Worm (Caenorhabditis elegans) whole organism, L1 larva: ENCODE data around the gene F09C8.1.

ENCODE experiments used
- C04F5.9 ChIP-seq: sonication (generic microtip); optimal IDR thresholded peaks from 2 replicates; lab custom pipeline; 2016; ENCODE audit warnings: missing genetic modification characterization, missing compliant biosample characterization
- C16A3.4 ChIP-seq: fragments of 150-350 bp; optimal IDR thresholded peaks from 2 replicates; lab custom pipeline; 2014; ENCODE audit warnings: missing biosample characterization, missing genetic modification characterization
- F16B12.6 ChIP-seq: fragments of 150-350 bp; optimal IDR thresholded peaks from 2 replicates; lab custom pipeline; 2014; ENCODE audit warnings: missing biosample characterization, missing genetic modification characterization
- Y116A8C.19 ChIP-seq: sonication (generic microtip); optimal IDR thresholded peaks from 2 replicates; lab custom pipeline; 2016; ENCODE audit warnings: missing compliant biosample characterization, missing genetic modification characterization, borderline replicate concordance
- aha-1 ChIP-seq: fragments of 150-350 bp; optimal IDR thresholded peaks from 2 replicates; lab custom pipeline; 2014; ENCODE audit warnings: missing biosample characterization, missing genetic modification characterization
- aly-2 ChIP-seq: fragments of 150-350 bp; optimal IDR thresholded peaks from 2 replicates; lab custom pipeline; 2014; ENCODE audit warnings: missing biosample characterization, missing genetic modification characterization
- ama-1 ChIP-seq: fragments of 150-350 bp; optimal IDR thresholded peaks from 2 replicates; lab custom pipeline; 2014
- blmp-1 ChIP-seq: fragments of 150-350 bp; optimal IDR thresholded peaks from 2 replicates; lab custom pipeline; 2014; ENCODE audit warnings: missing biosample characterization, missing genetic modification characterization
- ceh-63 ChIP-seq: fragments of 200-800 bp; sonication (Bioruptor generic); optimal IDR thresholded peaks from 2 replicates; lab custom pipeline; 2018; ENCODE audit warnings: mild to moderate bottlenecking, missing genetic modification characterization, missing compliant biosample characterization
- ceh-82 ChIP-seq, 3 experiments: fragments of 150-350 bp in 1 of 3; sonication (generic microtip) in 2 of 3; optimal IDR thresholded peaks; 2 replicates each; lab custom pipeline; 2014 to 2017; ENCODE audit warnings: missing biosample characterization in 3 of 3, missing genetic modification characterization in 3 of 3
- ceh-88 ChIP-seq: fragments of 200-800 bp; sonication (Bioruptor generic); IDR thresholded peaks from 2 replicates; pipeline ENCODE4 v1.3.6; 2022; ENCODE audit warnings: missing genetic modification characterization, missing compliant biosample characterization
- ces-1 ChIP-seq: fragments of 150-350 bp; optimal IDR thresholded peaks from 2 replicates; lab custom pipeline; 2014; ENCODE audit warnings: missing biosample characterization, missing genetic modification reagents, missing genetic modification characterization
- dpl-1 ChIP-seq, 3 experiments: fragments of 150-350 bp in 2 of 3; sonication (generic microtip) in 1 of 3; optimal IDR thresholded peaks; 2 replicates each; lab custom pipeline; 2014 to 2017; ENCODE audit warnings: missing biosample characterization in 3 of 3, missing genetic modification characterization in 3 of 3, missing genetic modification reagents in 3 of 3
- egl-27 ChIP-seq, 2 experiments: fragments of 150-350 bp in 1 of 2; sonication (generic microtip); optimal IDR thresholded peaks; 3 replicates each; lab custom pipeline; 2017 to 2018; ENCODE audit warnings: missing biosample characterization in 2 of 2, missing genetic modification characterization in 2 of 2, missing genetic modification reagents in 2 of 2
- elt-2 ChIP-seq: sonication (generic microtip); optimal IDR thresholded peaks from 2 replicates; lab custom pipeline; 2016; ENCODE audit warnings: missing genetic modification characterization, mild to moderate bottlenecking, inconsistent platforms, missing compliant biosample characterization, missing genetic modification reagents
- elt-3 ChIP-seq, 6 experiments: fragments of 150-350 bp in 1 of 6; sonication (generic microtip); optimal IDR thresholded peaks; 2 replicates each; lab custom pipeline; 2017 to 2018; ENCODE audit warnings: missing biosample characterization in 6 of 6, missing genetic modification characterization in 6 of 6, inconsistent platforms in 1 of 6
- ets-5 ChIP-seq: fragments of 200-800 bp; sonication (Bioruptor generic); IDR thresholded peaks from 2 replicates; pipeline ENCODE4 v1.3.6; 2022; ENCODE audit warnings: missing genetic modification characterization, missing compliant biosample characterization
- fos-1 ChIP-seq: fragments of 150-350 bp; optimal IDR thresholded peaks from 2 replicates; lab custom pipeline; 2014; ENCODE audit warnings: missing biosample characterization, missing genetic modification characterization
- grh-1 ChIP-seq: fragments of 200-800 bp; sonication (Bioruptor generic); IDR thresholded peaks from 2 replicates; pipeline ENCODE4 v1.3.6; 2022; ENCODE audit warnings: missing genetic modification reagents, missing genetic modification characterization, missing compliant biosample characterization
- hpl-2 ChIP-seq: fragments of 150-350 bp; optimal IDR thresholded peaks from 2 replicates; lab custom pipeline; 2014; ENCODE audit warnings: missing biosample characterization, missing genetic modification reagents, missing genetic modification characterization
- irx-1 ChIP-seq: sonication (generic microtip); optimal IDR thresholded peaks from 2 replicates; lab custom pipeline; 2016; ENCODE audit warnings: missing genetic modification characterization, missing compliant biosample characterization
- lin-13 ChIP-seq: fragments of 150-350 bp; optimal IDR thresholded peaks from 2 replicates; lab custom pipeline; 2014; ENCODE audit warnings: missing biosample characterization, missing genetic modification reagents, missing genetic modification characterization
- lin-14 ChIP-seq: fragments of 200-800 bp; sonication (Bioruptor generic); optimal IDR thresholded peaks from 2 replicates; lab custom pipeline; 2018; ENCODE audit warnings: mild to moderate bottlenecking, missing genetic modification characterization, moderate library complexity, missing compliant biosample characterization
- mef-2 ChIP-seq: fragments of 150-350 bp; optimal IDR thresholded peaks from 2 replicates; lab custom pipeline; 2014; ENCODE audit warnings: missing biosample characterization, missing genetic modification characterization
- mep-1 ChIP-seq: fragments of 150-350 bp; optimal IDR thresholded peaks from 2 replicates; lab custom pipeline; 2014; ENCODE audit warnings: missing biosample characterization, missing genetic modification characterization
- nhr-12 ChIP-seq: sonication (generic microtip); optimal IDR thresholded peaks from 2 replicates; lab custom pipeline; 2017; ENCODE audit warnings: missing biosample characterization, missing genetic modification characterization
- nhr-19 ChIP-seq: fragments of 200-800 bp; sonication (Bioruptor generic); conservative IDR thresholded peaks from 2 replicates; pipeline ENCODE4 v1.3.6; 2022; ENCODE audit warnings: missing genetic modification characterization, missing compliant biosample characterization
- nhr-20 ChIP-seq: sonication (generic microtip); optimal IDR thresholded peaks from 2 replicates; lab custom pipeline; 2016; ENCODE audit warnings: mild to moderate bottlenecking, missing genetic modification characterization, missing compliant biosample characterization
- nhr-237 ChIP-seq: fragments of 150-350 bp; optimal IDR thresholded peaks from 2 replicates; lab custom pipeline; 2014; ENCODE audit warnings: missing biosample characterization, missing genetic modification characterization
- nhr-28 ChIP-seq: fragments of 150-350 bp; optimal IDR thresholded peaks from 2 replicates; lab custom pipeline; 2014; ENCODE audit warnings: missing biosample characterization, missing genetic modification characterization
- nhr-71 ChIP-seq: sonication (generic microtip); optimal IDR thresholded peaks from 2 replicates; lab custom pipeline; 2016; ENCODE audit warnings: mild to moderate bottlenecking, missing genetic modification characterization, moderate library complexity, missing compliant biosample characterization
- nhr-76 ChIP-seq: sonication (generic microtip); optimal IDR thresholded peaks from 2 replicates; lab custom pipeline; 2017; ENCODE audit warnings: missing biosample characterization, missing genetic modification characterization
- nhr-90 ChIP-seq: sonication (generic microtip); optimal IDR thresholded peaks from 2 replicates; lab custom pipeline; 2016; ENCODE audit warnings: mild to moderate bottlenecking, missing genetic modification characterization, missing compliant biosample characterization; ENCODE audit not compliant: poor library complexity
- pax-3 ChIP-seq: fragments of 200-800 bp; sonication (Bioruptor generic); optimal IDR thresholded peaks from 2 replicates; lab custom pipeline; 2018; ENCODE audit warnings: mild to moderate bottlenecking, missing genetic modification characterization, moderate library complexity, missing compliant biosample characterization
- pqm-1 ChIP-seq: sonication (generic microtip); optimal IDR thresholded peaks from 3 replicates; lab custom pipeline; 2017; ENCODE audit warnings: missing biosample characterization, missing genetic modification characterization
- rnt-1 ChIP-seq: sonication (generic microtip); optimal IDR thresholded peaks from 2 replicates; lab custom pipeline; 2016; ENCODE audit warnings: mild to moderate bottlenecking, missing genetic modification characterization, moderate library complexity, missing compliant biosample characterization
- snu-23 ChIP-seq: sonication (generic microtip); optimal IDR thresholded peaks from 2 replicates; lab custom pipeline; 2016; ENCODE audit warnings: missing genetic modification characterization, missing compliant biosample characterization
- sox-4 ChIP-seq: sonication (generic microtip); optimal IDR thresholded peaks from 2 replicates; lab custom pipeline; 2016; ENCODE audit warnings: missing genetic modification characterization, missing compliant biosample characterization
- sptf-1 ChIP-seq: fragments of 150-350 bp; optimal IDR thresholded peaks from 2 replicates; lab custom pipeline; 2014; ENCODE audit warnings: missing biosample characterization, missing genetic modification characterization
- sup-37 ChIP-seq: fragments of 200-800 bp; sonication (Bioruptor generic); optimal IDR thresholded peaks from 2 replicates; lab custom pipeline; 2018; ENCODE audit warnings: mild to moderate bottlenecking, missing genetic modification characterization, missing compliant biosample characterization
- unc-86 ChIP-seq: sonication (generic microtip); optimal IDR thresholded peaks from 2 replicates; lab custom pipeline; 2016; ENCODE audit warnings: missing genetic modification characterization, missing compliant biosample characterization
- vab-15 ChIP-seq: sonication (generic microtip); optimal IDR thresholded peaks from 2 replicates; lab custom pipeline; 2017; ENCODE audit warnings: missing genotype, mild to moderate bottlenecking, missing genetic modification characterization, missing compliant biosample characterization
- zag-1 ChIP-seq: fragments of 150-350 bp; optimal IDR thresholded peaks from 2 replicates; lab custom pipeline; 2014; ENCODE audit warnings: missing biosample characterization, missing genetic modification characterization
- zip-4 ChIP-seq: fragments of 200-800 bp; sonication (Bioruptor generic); optimal IDR thresholded peaks from 2 replicates; lab custom pipeline; 2018; ENCODE audit warnings: mild to moderate bottlenecking, missing genetic modification characterization, moderate library complexity, missing compliant biosample characterization
- ztf-11 ChIP-seq, 2 experiments: sonication (generic microtip); optimal IDR thresholded peaks; 2 replicates each; lab custom pipeline; 2016 to 2017; ENCODE audit warnings: missing genetic modification characterization in 2 of 2, missing biosample characterization in 1 of 2, missing compliant biosample characterization in 1 of 2

The F09C8.1 gene

DNA sequence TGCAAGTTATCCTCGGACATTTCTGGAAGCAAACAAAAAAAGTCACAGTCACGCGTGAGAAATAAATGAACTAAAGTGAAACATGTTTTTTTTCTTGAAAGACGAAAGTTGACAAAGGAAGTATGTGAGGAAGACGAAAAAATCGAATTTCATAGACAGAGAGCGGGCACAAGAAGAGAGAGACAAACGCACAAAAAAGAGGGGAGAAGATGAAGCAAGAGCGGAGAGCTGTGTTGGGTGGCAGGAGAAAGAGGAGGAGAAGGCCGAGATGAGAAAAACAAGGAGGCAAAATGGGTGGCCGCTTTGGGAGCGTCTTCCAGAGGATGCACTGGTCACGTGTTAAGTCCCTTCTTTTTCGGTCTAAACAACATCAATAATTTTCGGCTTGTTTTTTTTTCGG is 34.5 kb downstream of the F09C8.1 start, which contains the start of gene ZK1073.1 (continued):
- TF ChIP-seq blmp-1 (tag; lab: Kevin White, UChicago), result no peak
- TF ChIP-seq mep-1, result no peak
- no peak for TF ChIP-seq nhr-90 (tag; lab: Kevin White, UChicago)
- no peak for TF ChIP-seq vab-15
- TF ChIP-seq zag-1 (tag; lab: Kevin White, UChicago), result no peak
- peak in 1 of 3 experiments; percentile 41 for TF ChIP-seq ceh-82 (tag; optimal IDR thresholded peaks at IDR 0.05; lab: Kevin White, UChicago)
- TF ChIP-seq aha-1 (tag; lab: Kevin White, UChicago), result no peak
- peak; percentile 65 for TF ChIP-seq nhr-71 (tag; lab: Kevin White, UChicago)
- TF ChIP-seq aly-2 (tag; lab: Kevin White, UChicago), result no peak
- TF ChIP-seq egl-27 (tag; optimal IDR thresholded peaks at IDR 0.05; lab: Kevin White, UChicago), result no peak
- TF ChIP-seq lin-14, result peak; percentile 93
- TF ChIP-seq elt-3 (tag; optimal IDR thresholded peaks at IDR 0.05; lab: Kevin White, UChicago), result no peak
- no peak for TF ChIP-seq irx-1 (tag; lab: Kevin White, UChicago)
- no peak for TF ChIP-seq ces-1 (GFP tag; lab: Kevin White, UChicago)
- no peak for TF ChIP-seq nhr-76 (tag; lab: Kevin White, UChicago)
- TF ChIP-seq ztf-11 (tag; optimal IDR thresholded peaks at IDR 0.05; lab: Kevin White, UChicago), result no peak
- TF ChIP-seq nhr-20 (tag; lab: Kevin White, UChicago), result peak; percentile 38
- no peak for TF ChIP-seq dpl-1 (GFP tag; optimal IDR thresholded peaks at IDR 0.05; lab: Kevin White, UChicago)
- TF ChIP-seq sptf-1, result no peak
- TF ChIP-seq sox-4 (tag; lab: Kevin White, UChicago), result no peak
- TF ChIP-seq pqm-1 (tag; lab: Kevin White, UChicago), result no peak
- no peak for TF ChIP-seq ets-5 (GFP tag; lab: Robert Waterston, UW)
- TF ChIP-seq hpl-2 (GFP tag; lab: Kevin White, UChicago), result no peak
- no peak for TF ChIP-seq nhr-237 (tag; lab: Kevin White, UChicago)
- TF ChIP-seq nhr-28 (tag; lab: Kevin White, UChicago), result no peak
- TF ChIP-seq C16A3.4 (tag; lab: Kevin White, UChicago), result no peak
- TF ChIP-seq ceh-88 (GFP tag; lab: Robert Waterston, UW), result no peak
- TF ChIP-seq Y116A8C.19 (tag; lab: Kevin White, UChicago), result no peak
- no peak for TF ChIP-seq elt-2 (tag; lab: Kevin White, UChicago)
- TF ChIP-seq nhr-19 (GFP tag; lab: Robert Waterston, UW), result no peak
- TF ChIP-seq zip-4 (GFP tag; lab: Kevin White, UChicago), result no peak
- TF ChIP-seq rnt-1, result peak; percentile 32
- no peak for TF ChIP-seq sup-37 (GFP tag; lab: Kevin White, UChicago)
- peak; percentile 22 for TF ChIP-seq lin-13 (GFP tag; lab: Kevin White, UChicago)
- no peak for TF ChIP-seq ama-1 (lab: Kevin White, UChicago)
- TF ChIP-seq F16B12.6 (tag; lab: Kevin White, UChicago), result no peak
- no peak for TF ChIP-seq pax-3 (tag; lab: Kevin White, UChicago)
- peak; percentile 39 for TF ChIP-seq mef-2 (tag; lab: Kevin White, UChicago)
- TF ChIP-seq snu-23 (GFP tag; lab: Kevin White, UChicago), result peak; percentile 37
- TF ChIP-seq fos-1 (tag; lab: Kevin White, UChicago), result no peak

DNA sequence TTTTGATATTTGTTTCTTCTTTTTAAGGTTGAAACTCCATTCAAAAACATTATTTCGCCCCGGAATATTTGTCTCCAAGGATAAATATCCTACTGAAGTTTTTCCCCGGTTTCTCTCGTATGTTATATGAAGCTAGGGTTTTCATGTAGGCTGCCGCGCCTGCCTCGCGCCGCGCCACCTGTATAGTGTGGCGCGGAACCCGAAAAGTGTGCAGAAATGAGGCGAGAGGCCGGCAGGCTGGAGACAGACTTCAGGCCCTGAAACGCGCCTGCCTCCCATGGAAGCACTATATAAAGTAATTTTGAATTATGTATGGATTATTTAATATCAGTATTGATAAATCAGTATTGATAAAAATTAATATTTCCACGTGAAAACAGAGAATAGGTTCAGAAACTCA is 38.5 kb downstream of the F09C8.1 start:
- no peak for TF ChIP-seq ceh-63 (GFP tag; lab: Kevin White, UChicago)
- no peak for TF ChIP-seq C04F5.9
- no peak for TF ChIP-seq ceh-88 (GFP tag; lab: Robert Waterston, UW)
- TF ChIP-seq unc-86 (tag; lab: Kevin White, UChicago), result no peak
- no peak for TF ChIP-seq fos-1 (tag; lab: Kevin White, UChicago)
- TF ChIP-seq nhr-12 (tag; lab: Kevin White, UChicago), result no peak
- TF ChIP-seq aly-2 (tag; lab: Kevin White, UChicago), result no peak
- TF ChIP-seq lin-14, result no peak
- no peak for TF ChIP-seq grh-1 (GFP tag; lab: Robert Waterston, UW)
- TF ChIP-seq, all 84 proteins: peak for 0
